Fruit fly (Drosophila melanogaster): Measurements from ENCODE around the gene CG4546.

dm6 chr3R:15810369-15810768 lies 36.0 kb upstream of the CG4546 start:
- TF ChIP-seq Hr96 (GFP tag; optimal IDR thresholded peaks at IDR 0.05) (no peak), CG33017 (tag; optimal IDR thresholded peaks at IDR 0.05) (no peak), CG11617 (GFP tag; optimal IDR thresholded peaks at IDR 0.05) (no peak), CG12768 (GFP tag; optimal IDR thresholded peaks at IDR 0.05) (no peak), Crg-1 (GFP tag; optimal IDR thresholded peaks at IDR 0.05) (no peak), tj (GFP tag; optimal IDR thresholded peaks at IDR 0.05) (no peak), CG7101 (tag; optimal IDR thresholded peaks at IDR 0.05) (no peak), kay (GFP tag; ENCODE audit: borderline replicate concordance) (no peak), CG14711 (tag; optimal IDR thresholded peaks at IDR 0.05) (no peak)

All from whole organism, adult.